Worm (Caenorhabditis elegans): Measurements from ENCODE around the gene T07A9.12.

DNA sequence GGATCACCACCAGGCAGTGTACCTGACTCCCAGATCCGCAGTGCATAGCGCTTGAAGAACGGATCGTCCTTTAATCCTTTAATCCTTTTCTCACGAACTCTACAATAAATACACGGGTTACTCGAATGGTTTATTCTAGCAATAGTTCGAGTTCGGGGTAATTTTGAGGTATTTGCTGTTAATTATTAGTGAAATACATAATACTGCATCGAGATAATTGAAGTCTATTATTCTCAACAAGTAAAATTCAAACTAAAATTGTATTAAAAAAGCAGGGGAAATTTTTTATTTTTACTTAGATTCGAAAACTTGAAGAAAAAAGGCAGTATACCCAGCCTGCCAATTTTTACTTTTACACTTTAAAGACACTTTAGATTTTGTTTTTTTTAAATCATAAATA is 732 bp upstream of the T07A9.12 start, which contains the start of gene kgb-1:
- no peak for TF ChIP-seq T22C8.4 (GFP tag; IDR thresholded peaks at IDR 0.05)
- no peak for TF ChIP-seq cog-1 (tag; optimal IDR thresholded peaks at IDR 0.05)
- TF ChIP-seq ref-1 (GFP tag; conservative IDR thresholded peaks at IDR 0.05): no peak
- no peak for TF ChIP-seq ztf-29 (GFP tag; IDR thresholded peaks at IDR 0.05)

All from whole organism, midembryonic.